Worm (Caenorhabditis elegans) whole organism, L4/young adult: ENCODE measurements around the gene K06H7.8.

ENCODE experiments used
- W03F9.2 ChIP-seq: fragments of 150-350 bp; optimal IDR thresholded peaks from 2 replicates; lab custom pipeline; 2014; ENCODE audit warnings: missing biosample characterization, missing genetic modification characterization
- him-1 ChIP-seq: sonication (generic microtip); optimal IDR thresholded peaks from 2 replicates; lab custom pipeline; 2016; ENCODE audit warnings: missing genotype, missing genetic modification reagents, missing genetic modification characterization, missing compliant biosample characterization

ce11 chrIII:8129195-8129594 is 31.2 kb upstream of the K06H7.8 start:
- TF ChIP-seq W03F9.2 (tag; lab: Kevin White, UChicago) (no peak), him-1 (tag; lab: Kevin White, UChicago) (no peak)
